Fruit fly (Drosophila melanogaster): ENCODE measurements around the gene Hmt4-20.
"Not testable (repeated sequence)": the region's sequence is repeated elsewhere in the genome, so short reads cannot be mapped to it uniquely, and the experiment has no call there.

Hmt4-20 gene

dm6 chrX:656380-656925, 620 bp upstream of the Hmt4-20 start:
- no peak for TF ChIP-seq psq (optimal IDR thresholded peaks at IDR 0.05)

DNA sequence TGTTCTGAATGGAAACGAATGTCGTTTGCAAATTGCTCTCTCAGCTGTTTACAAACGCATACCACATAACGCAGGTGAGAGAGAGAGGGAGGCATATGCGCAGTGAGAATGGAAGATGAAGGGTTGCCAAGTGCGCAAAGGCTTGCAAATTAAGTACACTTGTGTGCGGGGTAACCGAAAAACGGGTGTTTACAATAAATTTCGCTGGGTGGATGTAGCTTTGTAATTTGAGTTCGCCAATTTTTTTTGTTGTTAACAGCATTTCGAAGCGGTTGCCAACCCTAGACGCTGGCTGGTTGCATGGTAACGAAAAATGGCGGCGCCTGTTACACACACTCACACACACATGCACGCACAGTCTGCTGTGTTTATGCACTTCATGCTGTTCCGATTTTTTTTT, 884 bp downstream of the Hmt4-20 start:
- TF ChIP-seq Dll (optimal IDR thresholded peaks at IDR 0.05): no peak
- TF ChIP-seq pan (optimal IDR thresholded peaks at IDR 0.05): no peak
- TF ChIP-seq EcR (GFP tag; optimal IDR thresholded peaks at IDR 0.05): no peak
- TF ChIP-seq usp (GFP tag; optimal IDR thresholded peaks at IDR 0.05): no peak
- no peak for TF ChIP-seq psq (optimal IDR thresholded peaks at IDR 0.05)
- no peak for TF ChIP-seq CG8478 (optimal IDR thresholded peaks at IDR 0.05)

DNA sequence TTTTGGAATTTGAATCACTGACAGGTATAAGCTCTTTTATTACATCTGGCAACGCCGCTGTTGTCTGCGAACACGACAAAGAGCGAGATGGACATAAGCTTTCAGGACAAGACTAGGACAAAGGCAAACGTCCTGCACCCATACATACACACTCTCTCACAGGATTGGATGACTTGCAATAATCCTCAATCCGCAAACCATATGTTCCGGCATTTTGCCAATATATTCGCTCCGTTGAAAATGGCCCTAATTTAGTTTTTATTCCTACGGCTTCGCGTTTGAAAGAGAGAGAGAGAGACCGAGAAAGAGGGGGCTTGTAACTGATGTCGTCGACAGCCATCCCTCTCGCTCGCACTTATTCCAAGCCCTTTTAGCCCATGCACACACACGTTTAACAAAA, 1.6 kb downstream of the Hmt4-20 start:
- TF ChIP-seq CG8478 (optimal IDR thresholded peaks at IDR 0.05): peak; percentile 46
- no peak for TF ChIP-seq EcR (GFP tag; optimal IDR thresholded peaks at IDR 0.05)

DNA sequence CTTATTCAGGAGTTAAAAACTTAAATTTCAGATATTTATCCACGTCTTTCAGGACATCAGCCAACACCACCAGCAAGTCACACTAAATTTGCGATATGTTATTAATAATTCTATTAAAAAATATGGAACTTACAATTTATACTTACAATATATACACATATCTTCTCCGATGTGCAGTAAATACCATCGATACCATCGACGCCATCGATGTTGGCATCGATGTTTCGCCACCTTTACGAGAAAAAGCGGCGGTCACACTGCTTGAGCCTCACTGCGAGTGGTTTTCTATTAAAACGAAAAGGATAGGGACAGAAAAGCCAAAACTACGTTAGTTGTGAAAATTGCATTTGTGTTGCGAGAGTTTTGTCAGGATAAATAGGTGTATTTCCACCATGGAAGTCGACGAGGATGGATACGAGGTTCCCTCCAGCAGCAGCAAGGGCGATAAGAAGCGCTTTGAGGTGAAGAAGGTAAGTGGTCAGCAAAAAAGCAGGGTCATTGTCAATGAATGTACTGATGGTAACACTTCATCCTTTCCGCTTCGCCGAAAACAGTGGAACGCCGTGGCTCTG, 8.7 kb downstream of the Hmt4-20 start, which contains the start of gene Roc1a:
TSS of gene Roc1a (plus strand) at position 249 of the 572 bp plus-strand sequence.
- TF ChIP-seq Dll (optimal IDR thresholded peaks at IDR 0.05) (no peak), CG8478 (optimal IDR thresholded peaks at IDR 0.05) (no peak), pan (optimal IDR thresholded peaks at IDR 0.05) (no peak), psq (optimal IDR thresholded peaks at IDR 0.05) (no peak), EcR (GFP tag; optimal IDR thresholded peaks at IDR 0.05) (no peak), usp (GFP tag; optimal IDR thresholded peaks at IDR 0.05) (no peak)

- TF ChIP-seq Dll (optimal IDR thresholded peaks at IDR 0.05) (no peak), EcR (GFP tag; optimal IDR thresholded peaks at IDR 0.05) (no peak), usp (GFP tag; optimal IDR thresholded peaks at IDR 0.05) (no peak), psq (optimal IDR thresholded peaks at IDR 0.05) (no peak), CG8478 (optimal IDR thresholded peaks at IDR 0.05) (no peak), pan (optimal IDR thresholded peaks at IDR 0.05) (no peak)
These were observed 9.3 kb downstream of the Hmt4-20 start for dm6 chrX:646395-647009.

dm6 chrX:644461-644860, 11.4 kb downstream of the Hmt4-20 start, which contains the start of gene CG13367:
TSS of gene CG13367 (plus strand) at chrX:644761.
- TF ChIP-seq pan (optimal IDR thresholded peaks at IDR 0.05); psq (optimal IDR thresholded peaks at IDR 0.05); EcR (GFP tag; optimal IDR thresholded peaks at IDR 0.05): not testable (repeated sequence)

- TF ChIP-seq usp (GFP tag; optimal IDR thresholded peaks at IDR 0.05) (no peak), EcR (GFP tag; optimal IDR thresholded peaks at IDR 0.05) (no peak), CG8478 (optimal IDR thresholded peaks at IDR 0.05) (peak; percentile 29)
These were observed 19.0 kb downstream of the Hmt4-20 start for dm6 chrX:636606-637530.

- TF ChIP-seq EcR (GFP tag; optimal IDR thresholded peaks at IDR 0.05) (no peak), psq (optimal IDR thresholded peaks at IDR 0.05) (no peak), usp (GFP tag; optimal IDR thresholded peaks at IDR 0.05) (no peak), Dll (optimal IDR thresholded peaks at IDR 0.05) (no peak), pan (optimal IDR thresholded peaks at IDR 0.05) (no peak), CG8478 (optimal IDR thresholded peaks at IDR 0.05) (no peak)
These were observed 20.2 kb downstream of the Hmt4-20 start, which contains the start of gene Dredd for dm6 chrX:635495-636142. TSS of gene Dredd (minus strand) at chrX:635545.

- TF ChIP-seq CG8478 (optimal IDR thresholded peaks at IDR 0.05) (no peak), psq (optimal IDR thresholded peaks at IDR 0.05) (no peak), Dll (optimal IDR thresholded peaks at IDR 0.05) (no peak), usp (GFP tag; optimal IDR thresholded peaks at IDR 0.05) (no peak), pan (optimal IDR thresholded peaks at IDR 0.05) (no peak), EcR (GFP tag; optimal IDR thresholded peaks at IDR 0.05) (no peak)
These were observed 26.5 kb downstream of the Hmt4-20 start, which contains the start of the genes RpL36 and Mybbp1A for dm6 chrX:629239-629821. TSS of gene RpL36 (minus strand) at chrX:629483. TSS of gene Mybbp1A (plus strand) at chrX:629773.

- TF ChIP-seq psq (optimal IDR thresholded peaks at IDR 0.05) (no peak), usp (GFP tag; optimal IDR thresholded peaks at IDR 0.05) (no peak), CG8478 (optimal IDR thresholded peaks at IDR 0.05) (no peak), pan (optimal IDR thresholded peaks at IDR 0.05) (no peak), Dll (optimal IDR thresholded peaks at IDR 0.05) (no peak), EcR (GFP tag; optimal IDR thresholded peaks at IDR 0.05) (no peak)
These were observed 30.6 kb downstream of the Hmt4-20 start, which contains the start of the genes CG13364 and Hinfp for dm6 chrX:625157-625627. TSS of gene CG13364 (minus strand) at chrX:625203. TSS of gene Hinfp (plus strand) at chrX:625542.

dm6 chrX:623357-623756, 32.5 kb downstream of the Hmt4-20 start, which contains the start of gene CG13369:
TSS of gene CG13369 (plus strand) at chrX:623468.
- TF ChIP-seq pan (optimal IDR thresholded peaks at IDR 0.05) (no peak), usp (GFP tag; optimal IDR thresholded peaks at IDR 0.05) (no peak), Dll (optimal IDR thresholded peaks at IDR 0.05) (no peak)
